Worm (Caenorhabditis elegans): ENCODE data around the gene C32B5.18.

ce11 chrII:973999-974398 is 13.7 kb downstream of the C32B5.18 start, which contains the start of gene fbxc-14:
- TF ChIP-seq unc-62 (GFP tag; optimal IDR thresholded peaks at IDR 0.05) = no peak
- no peak for TF ChIP-seq cnd-1 (tag; optimal IDR thresholded peaks at IDR 0.05)
- no peak for TF ChIP-seq lsy-2 (tag; optimal IDR thresholded peaks at IDR 0.05)
